Fruit fly (Drosophila melanogaster): ENCODE measurements around the gene Exo84.

dm6 chr3R:26013664-26013948 is 38.5 kb downstream of the Exo84 start:
- TF ChIP-seq CG12605 (GFP tag; IDR thresholded peaks at IDR 0.05) (no peak), CG17806 (tag; optimal IDR thresholded peaks at IDR 0.05) (no peak), CG8159 (tag; optimal IDR thresholded peaks at IDR 0.05) (no peak), Pif1B (GFP tag; optimal IDR thresholded peaks at IDR 0.05) (no peak), fd96Ca (GFP tag; IDR thresholded peaks at IDR 0.05) (no peak), CG8301 (tag; optimal IDR thresholded peaks at IDR 0.05) (no peak), EcR (GFP tag; optimal IDR thresholded peaks at IDR 0.05) (no peak), D1 (tag; optimal IDR thresholded peaks at IDR 0.05) (no peak), CG34367 (tag; optimal IDR thresholded peaks at IDR 0.05) (no peak), CG14655 (GFP tag; optimal IDR thresholded peaks at IDR 0.05) (no peak), Ets98B (GFP tag; IDR thresholded peaks at IDR 0.05) (no peak), CG10348 (GFP tag; IDR thresholded peaks at IDR 0.05) (no peak), rn (GFP tag; IDR thresholded peaks at IDR 0.05) (no peak)
